Fruit fly (Drosophila melanogaster): ENCODE results near the gene Cralbp.

DNA sequence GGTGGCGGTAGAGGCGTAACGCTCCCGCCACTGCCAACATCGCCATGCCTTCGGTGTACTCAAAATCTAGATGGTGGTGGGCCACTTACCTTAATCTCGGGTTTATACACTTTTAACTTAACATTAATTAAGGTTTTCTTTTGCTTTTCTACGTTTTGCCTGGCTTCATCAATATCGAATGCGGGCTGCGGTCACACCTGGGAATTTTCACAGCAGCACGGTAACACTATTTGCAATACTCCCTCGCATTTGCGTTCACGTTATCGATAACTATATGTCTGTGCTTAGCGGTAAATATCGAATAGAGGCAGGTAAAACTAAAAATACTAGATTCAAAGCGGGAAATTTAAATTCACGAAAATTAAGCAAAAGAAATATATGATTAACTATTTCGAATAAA, 7.4 kb upstream of the Cralbp start, which contains the start of gene Bre1:
- TF ChIP-seq CG34367 (tag; optimal IDR thresholded peaks at IDR 0.05) (no peak), CG4496 (GFP tag; IDR thresholded peaks at IDR 0.05) (no peak), CG8301 (tag; optimal IDR thresholded peaks at IDR 0.05) (no peak), Snoo (tag; optimal IDR thresholded peaks at IDR 0.05) (no peak), CG17806 (tag; optimal IDR thresholded peaks at IDR 0.05) (no peak), EcR (GFP tag; optimal IDR thresholded peaks at IDR 0.05) (no peak), CG15710 (tag; optimal IDR thresholded peaks at IDR 0.05) (no peak), rn (GFP tag; IDR thresholded peaks at IDR 0.05) (no peak), CG12605 (GFP tag; IDR thresholded peaks at IDR 0.05) (no peak), CG10348 (GFP tag; IDR thresholded peaks at IDR 0.05) (no peak), Ets98B (GFP tag; IDR thresholded peaks at IDR 0.05) (no peak), CG8159 (tag; optimal IDR thresholded peaks at IDR 0.05) (no peak), fd96Ca (GFP tag; IDR thresholded peaks at IDR 0.05) (no peak)

Data from whole organism, pupa.